Worm (Caenorhabditis elegans) whole organism, L1 larva: ENCODE results near the gene math-13.

Source experiments
- C16A3.4 ChIP-seq: fragments of 150-350 bp; optimal IDR thresholded peaks from 2 replicates; lab custom pipeline; 2014; ENCODE audit warnings: missing biosample characterization, missing genetic modification characterization
- Y116A8C.19 ChIP-seq: sonication (generic microtip); optimal IDR thresholded peaks from 2 replicates; lab custom pipeline; 2016; ENCODE audit warnings: missing compliant biosample characterization, missing genetic modification characterization, borderline replicate concordance
- aha-1 ChIP-seq: fragments of 150-350 bp; optimal IDR thresholded peaks from 2 replicates; lab custom pipeline; 2014; ENCODE audit warnings: missing biosample characterization, missing genetic modification characterization
- ama-1 ChIP-seq: fragments of 150-350 bp; optimal IDR thresholded peaks from 2 replicates; lab custom pipeline; 2014
- blmp-1 ChIP-seq: fragments of 150-350 bp; optimal IDR thresholded peaks from 2 replicates; lab custom pipeline; 2014; ENCODE audit warnings: missing biosample characterization, missing genetic modification characterization
- ceh-63 ChIP-seq: fragments of 200-800 bp; sonication (Bioruptor generic); optimal IDR thresholded peaks from 2 replicates; lab custom pipeline; 2018; ENCODE audit warnings: mild to moderate bottlenecking, missing genetic modification characterization, missing compliant biosample characterization
- ceh-82 ChIP-seq, 3 experiments: fragments of 150-350 bp in 1 of 3; sonication (generic microtip) in 2 of 3; optimal IDR thresholded peaks; 2 replicates each; lab custom pipeline; 2014 to 2017; ENCODE audit warnings: missing biosample characterization in 3 of 3, missing genetic modification characterization in 3 of 3
- ceh-90 ChIP-seq: sonication (generic microtip); optimal IDR thresholded peaks from 2 replicates; lab custom pipeline; 2016; ENCODE audit warnings: missing genetic modification characterization, missing compliant biosample characterization
- ces-1 ChIP-seq: fragments of 150-350 bp; optimal IDR thresholded peaks from 2 replicates; lab custom pipeline; 2014; ENCODE audit warnings: missing biosample characterization, missing genetic modification reagents, missing genetic modification characterization
- dpl-1 ChIP-seq, 3 experiments: fragments of 150-350 bp in 2 of 3; sonication (generic microtip) in 1 of 3; optimal IDR thresholded peaks; 2 replicates each; lab custom pipeline; 2014 to 2017; ENCODE audit warnings: missing biosample characterization in 3 of 3, missing genetic modification characterization in 3 of 3, missing genetic modification reagents in 3 of 3
- efl-1 ChIP-seq, 4 experiments: fragments of 150-350 bp; optimal IDR thresholded peaks in 3 of 4; peaks in 1 of 4; 1 replicate in 1 of 4; 2 replicates in 3 of 4; lab custom pipeline; 2014; ENCODE audit warnings: missing biosample characterization in 2 of 4, missing genetic modification characterization in 2 of 4, missing genetic modification reagents in 2 of 4
- egl-27 ChIP-seq, 2 experiments: fragments of 150-350 bp in 1 of 2; sonication (generic microtip); optimal IDR thresholded peaks; 3 replicates each; lab custom pipeline; 2017 to 2018; ENCODE audit warnings: missing biosample characterization in 2 of 2, missing genetic modification characterization in 2 of 2, missing genetic modification reagents in 2 of 2
- elt-2 ChIP-seq: sonication (generic microtip); optimal IDR thresholded peaks from 2 replicates; lab custom pipeline; 2016; ENCODE audit warnings: missing genetic modification characterization, mild to moderate bottlenecking, inconsistent platforms, missing compliant biosample characterization, missing genetic modification reagents
- elt-3 ChIP-seq, 6 experiments: fragments of 150-350 bp in 1 of 6; sonication (generic microtip); optimal IDR thresholded peaks; 2 replicates each; lab custom pipeline; 2017 to 2018; ENCODE audit warnings: missing biosample characterization in 6 of 6, missing genetic modification characterization in 6 of 6, inconsistent platforms in 1 of 6
- fkh-8 ChIP-seq: sonication (generic microtip); optimal IDR thresholded peaks from 2 replicates; lab custom pipeline; 2016; ENCODE audit warnings: mild to moderate bottlenecking, missing genetic modification characterization, missing compliant biosample characterization
- fos-1 ChIP-seq: fragments of 150-350 bp; optimal IDR thresholded peaks from 2 replicates; lab custom pipeline; 2014; ENCODE audit warnings: missing biosample characterization, missing genetic modification characterization
- hpl-2 ChIP-seq: fragments of 150-350 bp; optimal IDR thresholded peaks from 2 replicates; lab custom pipeline; 2014; ENCODE audit warnings: missing biosample characterization, missing genetic modification reagents, missing genetic modification characterization
- irx-1 ChIP-seq: sonication (generic microtip); optimal IDR thresholded peaks from 2 replicates; lab custom pipeline; 2016; ENCODE audit warnings: missing genetic modification characterization, missing compliant biosample characterization
- isw-1 ChIP-seq: fragments of 200-800 bp; sonication (Bioruptor generic); IDR thresholded peaks from 2 replicates; pipeline ENCODE4 v1.3.6; 2022; ENCODE audit warnings: missing genetic modification characterization, missing compliant biosample characterization
- jun-1 ChIP-seq: fragments of 150-350 bp; optimal IDR thresholded peaks from 2 replicates; lab custom pipeline; 2014; ENCODE audit warnings: missing biosample characterization, missing genetic modification reagents, missing genetic modification characterization
- lin-13 ChIP-seq: fragments of 150-350 bp; optimal IDR thresholded peaks from 2 replicates; lab custom pipeline; 2014; ENCODE audit warnings: missing biosample characterization, missing genetic modification reagents, missing genetic modification characterization
- lsy-2 ChIP-seq, 2 experiments: fragments of 150-350 bp; optimal IDR thresholded peaks; 2 replicates each; lab custom pipeline; 2014; ENCODE audit warnings: missing biosample characterization in 2 of 2, missing genetic modification characterization in 2 of 2
- nhr-12 ChIP-seq: sonication (generic microtip); optimal IDR thresholded peaks from 2 replicates; lab custom pipeline; 2017; ENCODE audit warnings: missing biosample characterization, missing genetic modification characterization
- nhr-19 ChIP-seq: fragments of 200-800 bp; sonication (Bioruptor generic); conservative IDR thresholded peaks from 2 replicates; pipeline ENCODE4 v1.3.6; 2022; ENCODE audit warnings: missing genetic modification characterization, missing compliant biosample characterization
- nhr-20 ChIP-seq: sonication (generic microtip); optimal IDR thresholded peaks from 2 replicates; lab custom pipeline; 2016; ENCODE audit warnings: mild to moderate bottlenecking, missing genetic modification characterization, missing compliant biosample characterization
- nhr-237 ChIP-seq: fragments of 150-350 bp; optimal IDR thresholded peaks from 2 replicates; lab custom pipeline; 2014; ENCODE audit warnings: missing biosample characterization, missing genetic modification characterization
- nhr-71 ChIP-seq: sonication (generic microtip); optimal IDR thresholded peaks from 2 replicates; lab custom pipeline; 2016; ENCODE audit warnings: mild to moderate bottlenecking, missing genetic modification characterization, moderate library complexity, missing compliant biosample characterization
- nhr-76 ChIP-seq: sonication (generic microtip); optimal IDR thresholded peaks from 2 replicates; lab custom pipeline; 2017; ENCODE audit warnings: missing biosample characterization, missing genetic modification characterization
- nhr-84 ChIP-seq: sonication (generic microtip); optimal IDR thresholded peaks from 2 replicates; lab custom pipeline; 2017; ENCODE audit warnings: missing biosample characterization, missing genetic modification characterization
- nhr-90 ChIP-seq: sonication (generic microtip); optimal IDR thresholded peaks from 2 replicates; lab custom pipeline; 2016; ENCODE audit warnings: mild to moderate bottlenecking, missing genetic modification characterization, missing compliant biosample characterization; ENCODE audit not compliant: poor library complexity
- pax-3 ChIP-seq: fragments of 200-800 bp; sonication (Bioruptor generic); optimal IDR thresholded peaks from 2 replicates; lab custom pipeline; 2018; ENCODE audit warnings: mild to moderate bottlenecking, missing genetic modification characterization, moderate library complexity, missing compliant biosample characterization
- pqm-1 ChIP-seq: sonication (generic microtip); optimal IDR thresholded peaks from 3 replicates; lab custom pipeline; 2017; ENCODE audit warnings: missing biosample characterization, missing genetic modification characterization
- rnt-1 ChIP-seq: sonication (generic microtip); optimal IDR thresholded peaks from 2 replicates; lab custom pipeline; 2016; ENCODE audit warnings: mild to moderate bottlenecking, missing genetic modification characterization, moderate library complexity, missing compliant biosample characterization
- snu-23 ChIP-seq: sonication (generic microtip); optimal IDR thresholded peaks from 2 replicates; lab custom pipeline; 2016; ENCODE audit warnings: missing genetic modification characterization, missing compliant biosample characterization
- sox-4 ChIP-seq: sonication (generic microtip); optimal IDR thresholded peaks from 2 replicates; lab custom pipeline; 2016; ENCODE audit warnings: missing genetic modification characterization, missing compliant biosample characterization
- tlp-1 ChIP-seq: fragments of 150-350 bp; optimal IDR thresholded peaks from 2 replicates; lab custom pipeline; 2014; ENCODE audit warnings: missing biosample characterization, missing genetic modification characterization
- unc-62 ChIP-seq: fragments of 150-350 bp; optimal IDR thresholded peaks from 2 replicates; lab custom pipeline; 2014; ENCODE audit warnings: missing biosample characterization, missing genetic modification reagents, missing genetic modification characterization
- unc-86 ChIP-seq: sonication (generic microtip); optimal IDR thresholded peaks from 2 replicates; lab custom pipeline; 2016; ENCODE audit warnings: missing genetic modification characterization, missing compliant biosample characterization
- unc-98 ChIP-seq: fragments of 200-800 bp; sonication (Bioruptor generic); IDR thresholded peaks from 2 replicates; pipeline ENCODE4 v1.3.6; 2022; ENCODE audit warnings: missing genetic modification characterization, missing compliant biosample characterization
- xbp-1 ChIP-seq: sonication (generic microtip); optimal IDR thresholded peaks from 2 replicates; lab custom pipeline; 2016; ENCODE audit warnings: missing genetic modification characterization, missing compliant biosample characterization
- zag-1 ChIP-seq: fragments of 150-350 bp; optimal IDR thresholded peaks from 2 replicates; lab custom pipeline; 2014; ENCODE audit warnings: missing biosample characterization, missing genetic modification characterization
- zip-4 ChIP-seq: fragments of 200-800 bp; sonication (Bioruptor generic); optimal IDR thresholded peaks from 2 replicates; lab custom pipeline; 2018; ENCODE audit warnings: mild to moderate bottlenecking, missing genetic modification characterization, moderate library complexity, missing compliant biosample characterization
- ztf-4 ChIP-seq: fragments of 150-350 bp; optimal IDR thresholded peaks from 2 replicates; lab custom pipeline; 2014; ENCODE audit warnings: missing biosample characterization, missing genetic modification characterization

math-13 gene

DNA sequence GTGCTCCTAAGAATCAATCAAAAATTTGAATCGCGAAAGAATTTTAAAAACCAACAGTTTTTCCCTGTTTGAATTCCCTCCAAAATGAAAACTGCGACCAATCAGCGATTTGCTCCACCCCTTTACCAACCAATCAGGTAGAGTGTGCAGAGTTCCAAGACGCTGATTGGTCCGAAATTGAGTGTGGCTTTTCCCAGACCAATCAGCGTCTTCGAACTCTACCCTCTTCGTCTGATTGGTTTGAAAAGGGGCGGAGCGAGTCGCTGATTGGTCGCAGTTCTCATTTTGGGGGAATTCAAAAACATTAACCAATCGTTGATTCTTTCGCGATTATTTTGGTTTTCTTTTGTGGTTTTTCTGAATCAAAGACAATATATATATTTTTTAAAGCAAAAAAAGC is 31.2 kb upstream of the math-13 start:
- no peak for TF ChIP-seq fkh-8 (tag; lab: Kevin White, UChicago)
- no peak for TF ChIP-seq sox-4 (tag; lab: Kevin White, UChicago)
- no peak for TF ChIP-seq irx-1 (tag; lab: Kevin White, UChicago)
- no peak for TF ChIP-seq unc-86 (tag; lab: Kevin White, UChicago)
- TF ChIP-seq ceh-90 (tag; lab: Kevin White, UChicago): no peak
- TF ChIP-seq lin-13 (GFP tag; lab: Kevin White, UChicago): no peak
- no peak for TF ChIP-seq isw-1 (GFP tag; lab: Robert Waterston, UW)
- TF ChIP-seq zag-1 (tag; lab: Kevin White, UChicago): no peak

DNA sequence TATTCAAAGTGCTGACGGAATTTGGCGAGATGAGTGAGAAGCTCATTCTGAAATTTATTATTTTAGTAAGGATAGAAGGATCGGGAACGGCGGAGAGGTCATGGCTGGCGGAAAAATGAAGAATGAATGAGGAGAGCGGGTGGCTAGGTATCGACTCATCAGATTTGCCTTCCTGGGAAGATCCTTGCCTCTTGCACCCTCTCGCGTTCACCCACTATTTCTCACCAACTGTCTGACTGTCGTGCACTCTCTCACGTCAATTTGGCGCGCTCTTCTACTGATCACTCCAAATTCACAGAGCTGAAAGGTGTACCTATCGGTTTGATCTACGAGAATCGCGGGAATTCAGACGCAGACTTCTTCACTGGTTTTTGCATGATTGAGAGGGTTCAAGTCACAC is 27.6 kb upstream of the math-13 start, which contains the start of gene fbxb-97:
fbxb-97 (minus strand) TSS at position 53 of the 400 bp plus-strand sequence.
- TF ChIP-seq snu-23 (GFP tag; lab: Kevin White, UChicago) (no peak), nhr-237 (tag; lab: Kevin White, UChicago) (no peak), efl-1 (optimal IDR thresholded peaks at IDR 0.05; lab: Kevin White, UChicago) (peak in 1 of 2 experiments; percentile 48), efl-1 (GFP tag; optimal IDR thresholded peaks at IDR 0.05 in 1 of 2; lab: Kevin White, UChicago) (no peak)
- TF ChIP-seq, all 84 proteins: peak for 1

- TF ChIP-seq unc-98 (GFP tag; lab: Robert Waterston, UW): no peak
- TF ChIP-seq zip-4 (GFP tag; lab: Kevin White, UChicago): no peak
- TF ChIP-seq aha-1 (tag; lab: Kevin White, UChicago): no peak
- TF ChIP-seq ceh-63: no peak
These were observed 25.5 kb upstream of the math-13 start, which contains the start of gene fbxb-96 for ce11 chrII:1850299-1850698. fbxb-96 (minus strand) TSS chrII:1850399.

ce11 chrII:1850840-1851294 is 24.9 kb upstream of the math-13 start, which contains the start of gene C52E2.3:
C52E2.3 (plus strand) TSS chrII:1851244.
- TF ChIP-seq nhr-71: no peak
- peak; percentile 26 for TF ChIP-seq blmp-1 (tag; lab: Kevin White, UChicago)
- no peak for TF ChIP-seq xbp-1 (tag; lab: Kevin White, UChicago)
- TF ChIP-seq unc-98 (GFP tag; lab: Robert Waterston, UW): no peak
- peak; percentile 81 for TF ChIP-seq elt-2
- TF ChIP-seq nhr-19 (GFP tag; lab: Robert Waterston, UW): no peak
- TF ChIP-seq nhr-84 (tag; lab: Kevin White, UChicago): no peak
- TF ChIP-seq unc-62 (GFP tag; lab: Kevin White, UChicago): no peak
- TF ChIP-seq nhr-12 (tag; lab: Kevin White, UChicago): no peak
- TF ChIP-seq ztf-4 (tag; lab: Kevin White, UChicago): no peak
- TF ChIP-seq rnt-1 (tag; lab: Kevin White, UChicago): no peak
- no peak for TF ChIP-seq Y116A8C.19 (tag; lab: Kevin White, UChicago)
- peak in 5 of 6 experiments; percentile 56 to 80 (median 70) for TF ChIP-seq elt-3 (tag; optimal IDR thresholded peaks at IDR 0.05; lab: Kevin White, UChicago)

DNA sequence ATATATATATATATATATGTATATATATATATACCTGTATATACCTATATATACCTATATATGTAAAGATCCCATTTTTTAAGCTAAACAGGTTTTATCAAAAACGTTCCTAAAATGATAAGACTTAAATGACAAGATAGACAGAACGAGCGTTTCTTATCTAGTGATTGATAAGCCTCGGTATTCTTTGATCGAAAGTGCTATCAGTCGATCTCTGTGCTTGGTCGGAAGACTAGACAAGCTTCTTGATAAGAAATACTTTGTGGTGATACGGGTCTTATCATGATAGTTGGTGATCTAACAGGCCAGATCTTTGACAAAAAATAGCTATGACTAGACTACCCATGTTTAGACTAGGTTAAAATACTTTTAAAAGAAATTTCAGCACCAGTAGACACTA is 24.0 kb upstream of the math-13 start:
- TF ChIP-seq egl-27 (tag; optimal IDR thresholded peaks at IDR 0.05; lab: Kevin White, UChicago) (no peak), sox-4 (tag; lab: Kevin White, UChicago) (no peak), fos-1 (no peak), C16A3.4 (no peak), unc-62 (GFP tag; lab: Kevin White, UChicago) (no peak), lsy-2 (tag; optimal IDR thresholded peaks at IDR 0.05; lab: Kevin White, UChicago) (peak in 1 of 2 experiments; percentile 34), elt-2 (peak; percentile 100), jun-1 (tag; lab: Kevin White, UChicago) (peak; percentile 92), elt-3 (tag; optimal IDR thresholded peaks at IDR 0.05; lab: Kevin White, UChicago) (peak in 2 of 6 experiments; percentile 68 to 69), ces-1 (GFP tag; lab: Kevin White, UChicago) (no peak), Y116A8C.19 (tag; lab: Kevin White, UChicago) (no peak), nhr-76 (no peak), nhr-90 (peak; percentile 48), tlp-1 (tag; lab: Kevin White, UChicago) (peak; percentile 84), pqm-1 (tag; lab: Kevin White, UChicago) (peak; percentile 92), nhr-19 (GFP tag; lab: Robert Waterston, UW) (peak; percentile 43; the same call in 1 of the 2 replicates), ceh-82 (tag; optimal IDR thresholded peaks at IDR 0.05; lab: Kevin White, UChicago) (no peak), ama-1 (lab: Kevin White, UChicago) (no peak), ztf-4 (tag; lab: Kevin White, UChicago) (no peak), efl-1 (optimal IDR thresholded peaks at IDR 0.05; lab: Kevin White, UChicago) (no peak), efl-1 (GFP tag; optimal IDR thresholded peaks at IDR 0.05 in 1 of 2; lab: Kevin White, UChicago) (peak in 1 of 2 experiments; percentile 35), pax-3 (tag; lab: Kevin White, UChicago) (peak; percentile 30), dpl-1 (GFP tag; optimal IDR thresholded peaks at IDR 0.05; lab: Kevin White, UChicago) (no peak), nhr-20 (tag; lab: Kevin White, UChicago) (peak; percentile 58), blmp-1 (tag; lab: Kevin White, UChicago) (peak; percentile 40), hpl-2 (GFP tag; lab: Kevin White, UChicago) (no peak)
